Worm (Caenorhabditis elegans): ENCODE data around the gene F17E9.3.

Gene F17E9.3

DNA sequence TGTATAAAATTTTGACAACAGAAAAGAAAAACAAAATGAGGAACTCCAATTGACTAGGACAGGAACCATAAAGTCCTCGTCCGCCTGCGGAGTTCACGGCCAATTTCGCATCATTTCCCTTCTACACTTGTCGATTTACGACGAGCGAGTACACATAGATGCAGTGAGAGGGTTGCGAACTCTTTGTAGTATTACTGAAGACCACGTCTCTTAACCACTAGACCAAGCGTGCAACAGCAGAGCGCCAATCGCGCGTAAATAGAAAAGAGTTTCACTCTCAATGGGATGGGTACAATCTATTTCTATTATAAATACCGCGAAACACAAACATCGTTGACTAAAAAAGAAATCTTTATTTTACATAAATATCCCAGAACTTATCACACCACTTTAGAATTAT, 20.7 kb downstream of the F17E9.3 start (continued):
- no peak for TF ChIP-seq saeg-2 (GFP tag; IDR thresholded peaks at IDR 0.05)
- no peak for TF ChIP-seq lin-29 (GFP tag; IDR thresholded peaks at IDR 0.05)
- TF ChIP-seq mdt-29 (GFP tag; IDR thresholded peaks at IDR 0.05): peak; percentile 83
- TF ChIP-seq sdz-12 (GFP tag; optimal IDR thresholded peaks at IDR 0.05): no peak
- TF ChIP-seq ztf-7 (tag; optimal IDR thresholded peaks at IDR 0.05): peak; percentile 57
- TF ChIP-seq zfp-3 (GFP tag; conservative IDR thresholded peaks at IDR 0.05): peak; percentile 62; the same call in 1 of the 2 replicates
- no peak for TF ChIP-seq nhr-237 (tag; optimal IDR thresholded peaks at IDR 0.05)
- peak; percentile 57; the same call in 1 of the 2 replicates for TF ChIP-seq ceh-20 (GFP tag; IDR thresholded peaks at IDR 0.05)
- peak; percentile 65 for TF ChIP-seq nhr-28 (tag; optimal IDR thresholded peaks at IDR 0.05)
- TF ChIP-seq lsy-2 (tag; optimal IDR thresholded peaks at IDR 0.05): peak in 1 of 2 experiments; percentile 4
- TF ChIP-seq lin-13 (GFP tag; optimal IDR thresholded peaks at IDR 0.05): peak; percentile 71
- 0 out of 2 replicates have a peak, but pooled peaks have one; percentile 53 for TF ChIP-seq madf-9 (GFP tag; conservative IDR thresholded peaks at IDR 0.05)
- TF ChIP-seq lin-39 (tag; optimal IDR thresholded peaks at IDR 0.05): no peak
- peak; percentile 88 for TF ChIP-seq hmg-1.1 (GFP tag; IDR thresholded peaks at IDR 0.05)
- peak; percentile 65 for TF ChIP-seq duxl-1 (tag; optimal IDR thresholded peaks at IDR 0.05; ENCODE audit: poor library complexity)
- peak; percentile 68; the same call in 1 of the 2 replicates for TF ChIP-seq dmd-9 (GFP tag; IDR thresholded peaks at IDR 0.05)
- TF ChIP-seq Y105C5A.15 (GFP tag; IDR thresholded peaks at IDR 0.05): peak; percentile 83
- TF ChIP-seq madf-5 (GFP tag; IDR thresholded peaks at IDR 0.05): peak; percentile 78 to 86; a peak in 3 of 4 replicates
- TF ChIP-seq F44E2.7 (GFP tag; IDR thresholded peaks at IDR 0.05): no peak
- TF ChIP-seq nhr-48 (tag; optimal IDR thresholded peaks at IDR 0.05): peak; percentile 46
- peak; percentile 89 for TF ChIP-seq mes-2 (tag; optimal IDR thresholded peaks at IDR 0.05; ENCODE audit: poor library complexity, severe bottlenecking)
- TF ChIP-seq mxl-3 (GFP tag; optimal IDR thresholded peaks at IDR 0.05): peak; percentile 45
- TF ChIP-seq lir-3 (tag; optimal IDR thresholded peaks at IDR 0.05): peak; percentile 29
- 0 out of 2 replicates have a peak, but pooled peaks have one; percentile 54 for TF ChIP-seq php-3 (GFP tag; IDR thresholded peaks at IDR 0.05)
- peak; percentile 45 for TF ChIP-seq F37D6.2 (tag; optimal IDR thresholded peaks at IDR 0.05)
- TF ChIP-seq skn-1 (tag; optimal IDR thresholded peaks at IDR 0.05): no peak
- peak; percentile 51 for TF ChIP-seq spr-3 (GFP tag; optimal IDR thresholded peaks at IDR 0.05)
- no peak for TF ChIP-seq nhr-10 (tag; optimal IDR thresholded peaks at IDR 0.05)
- TF ChIP-seq nhr-76 (tag; optimal IDR thresholded peaks at IDR 0.05): no peak
- TF ChIP-seq tra-1 (GFP tag; IDR thresholded peaks at IDR 0.05): peak; percentile 57; the same call in 1 of the 2 replicates
- TF ChIP-seq hlh-30 (tag; optimal IDR thresholded peaks at IDR 0.05; ENCODE audit: insufficient read depth): peak; percentile 64
- no peak for TF ChIP-seq zag-1 (tag; optimal IDR thresholded peaks at IDR 0.05)
- TF ChIP-seq rbr-2 (tag; optimal IDR thresholded peaks at IDR 0.05): peak; percentile 79
- TF ChIP-seq gei-8 (GFP tag; optimal IDR thresholded peaks at IDR 0.05): peak; percentile 29
- TF ChIP-seq ceh-82 (tag; optimal IDR thresholded peaks at IDR 0.05): no peak
- TF ChIP-seq ZK546.5 (tag; optimal IDR thresholded peaks at IDR 0.05): no peak
- no peak for TF ChIP-seq mxl-2 (GFP tag; conservative IDR thresholded peaks at IDR 0.05)
- TF ChIP-seq arid-1 (GFP tag; conservative IDR thresholded peaks at IDR 0.05): peak; percentile 82
- no peak for TF ChIP-seq ceh-28 (tag; optimal IDR thresholded peaks at IDR 0.05)
- peak; percentile 60 for TF ChIP-seq pqm-1 (tag; optimal IDR thresholded peaks at IDR 0.05)
- TF ChIP-seq nhr-41 (GFP tag; IDR thresholded peaks at IDR 0.05): peak; percentile 21; the same call in 1 of the 2 replicates
- TF ChIP-seq T20F7.1 (GFP tag; optimal IDR thresholded peaks at IDR 0.05): peak; percentile 73
- peak; percentile 53 for TF ChIP-seq F49E8.2 (tag; optimal IDR thresholded peaks at IDR 0.05; ENCODE audit: borderline replicate concordance)
- TF ChIP-seq aly-2 (tag; optimal IDR thresholded peaks at IDR 0.05): no peak
- peak; percentile 60; the same call in 1 of the 2 replicates for TF ChIP-seq F26F4.8 (GFP tag; conservative IDR thresholded peaks at IDR 0.05)
- peak; percentile 41; the same call in 1 of the 2 replicates for TF ChIP-seq ZK337.2 (GFP tag; IDR thresholded peaks at IDR 0.05)
- peak; percentile 85 for TF ChIP-seq snpc-1.2 (GFP tag; IDR thresholded peaks at IDR 0.05)
- TF ChIP-seq dpl-1 (GFP tag; optimal IDR thresholded peaks at IDR 0.05): peak; percentile 46
- TF ChIP-seq nhr-77 (tag; optimal IDR thresholded peaks at IDR 0.05): peak; percentile 48
- TF ChIP-seq nhr-25 (tag; optimal IDR thresholded peaks at IDR 0.05; ENCODE audit: borderline replicate concordance, insufficient read depth): no peak
